Fruit fly (Drosophila melanogaster): ENCODE results near the gene eIF1A.

dm6 chr3R:18251876-18252275 lies 22.6 kb upstream of the eIF1A start:
- TF ChIP-seq Myc (optimal IDR thresholded peaks at IDR 0.05): no peak
- no peak for TF ChIP-seq h (optimal IDR thresholded peaks at IDR 0.05)
- TF ChIP-seq psq (optimal IDR thresholded peaks at IDR 0.05): no peak
